Fruit fly (Drosophila melanogaster): ENCODE measurements around the gene rod.
A peak's percentile ranks its signal among the peaks of the same experiment; 100 is the strongest.

Gene rod

DNA sequence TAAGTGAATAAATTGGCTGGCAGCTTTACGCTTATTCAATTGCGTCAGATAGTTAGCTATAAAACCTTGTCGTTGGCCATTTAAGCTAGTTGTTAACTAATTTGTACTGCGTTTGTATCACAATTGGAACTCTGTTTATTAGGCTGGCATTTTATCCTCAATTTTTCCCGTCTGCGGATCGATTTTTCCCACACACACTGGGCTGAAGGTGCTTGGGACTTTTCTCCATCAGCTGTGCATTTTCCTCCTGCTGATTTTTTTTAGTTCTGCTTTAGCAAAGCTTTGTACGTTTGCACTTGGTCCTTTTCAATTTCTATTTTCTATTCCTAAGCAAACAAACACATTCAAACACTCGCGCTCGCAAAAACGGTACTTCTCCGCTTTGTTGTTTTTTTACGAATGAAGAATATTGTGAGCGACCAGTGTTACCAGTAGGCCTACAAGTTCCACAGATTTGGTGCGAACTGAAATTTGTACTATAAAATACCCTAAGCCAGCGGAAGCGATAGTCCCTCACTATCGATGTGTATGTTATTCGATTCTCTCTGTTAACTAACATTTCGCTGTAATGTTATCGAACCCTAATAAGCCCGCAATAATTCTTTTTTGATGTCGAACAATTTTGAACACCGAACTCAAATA lies 28.8 kb downstream of the rod start (continued):
- TF ChIP-seq kah (GFP tag; optimal IDR thresholded peaks at IDR 0.05), result peak; percentile 25
- TF ChIP-seq Atf-2 (GFP tag; optimal IDR thresholded peaks at IDR 0.05), result peak; percentile 10
- TF ChIP-seq D19A (tag; optimal IDR thresholded peaks at IDR 0.05), result peak; percentile 38
- TF ChIP-seq Stat92E (GFP tag; optimal IDR thresholded peaks at IDR 0.05), result peak in 1 of 3 experiments; percentile 48
- peak; percentile 77 for TF ChIP-seq CG7271 (tag; optimal IDR thresholded peaks at IDR 0.05)
- peak; percentile 17 for TF ChIP-seq CG12744 (GFP tag; optimal IDR thresholded peaks at IDR 0.05)
- peak; percentile 18 for TF ChIP-seq ftz-f1 (GFP tag; optimal IDR thresholded peaks at IDR 0.05)
- TF ChIP-seq crc (GFP tag; optimal IDR thresholded peaks at IDR 0.05), result peak; percentile 14
- peak; percentile 50 for TF ChIP-seq CG15269 (tag; optimal IDR thresholded peaks at IDR 0.05)
- TF ChIP-seq CG13296 (GFP tag; optimal IDR thresholded peaks at IDR 0.05), result peak; percentile 40
- peak; percentile 41 for TF ChIP-seq CG13424 (tag; optimal IDR thresholded peaks at IDR 0.05)
- peak; percentile 80 for TF ChIP-seq pfk (GFP tag; optimal IDR thresholded peaks at IDR 0.05)
- TF ChIP-seq tgo (GFP tag; IDR thresholded peaks at IDR 0.05), result no peak
- peak; percentile 79 for TF ChIP-seq HmgZ (tag; optimal IDR thresholded peaks at IDR 0.05)
- no peak for TF ChIP-seq jigr1 (GFP tag; IDR thresholded peaks at IDR 0.05)
- TF ChIP-seq insv (GFP tag; optimal IDR thresholded peaks at IDR 0.05), result peak in 1 of 2 experiments; percentile 60
- no peak for TF ChIP-seq crol (GFP tag; IDR thresholded peaks at IDR 0.05)
- no peak for TF ChIP-seq slbo (GFP tag; IDR thresholded peaks at IDR 0.05)
- no peak for TF ChIP-seq CG8765 (GFP tag; IDR thresholded peaks at IDR 0.05)
- peak; percentile 70 for TF ChIP-seq CG10267 (tag; optimal IDR thresholded peaks at IDR 0.05)
- TF ChIP-seq Hmr (GFP tag; optimal IDR thresholded peaks at IDR 0.05), result peak; percentile 73
- TF ChIP-seq gcm2 (GFP tag; optimal IDR thresholded peaks at IDR 0.05), result no peak
- TF ChIP-seq Abd-B (GFP tag; optimal IDR thresholded peaks at IDR 0.05), result no peak
- peak; percentile 20 for TF ChIP-seq Myb (GFP tag; optimal IDR thresholded peaks at IDR 0.05)
- peak; percentile 20 for TF ChIP-seq CG4617 (GFP tag; optimal IDR thresholded peaks at IDR 0.05; ENCODE audit: borderline replicate concordance)
- peak; percentile 0 for TF ChIP-seq CG12236 (GFP tag; optimal IDR thresholded peaks at IDR 0.05)
- TF ChIP-seq ewg (GFP tag; optimal IDR thresholded peaks at IDR 0.05), result no peak
- TF ChIP-seq Nf-YC (tag; optimal IDR thresholded peaks at IDR 0.05), result peak; percentile 43
- peak; percentile 38 for TF ChIP-seq CG12071 (GFP tag; optimal IDR thresholded peaks at IDR 0.05)
- TF ChIP-seq amos (GFP tag; IDR thresholded peaks at IDR 0.05; ENCODE audit: partially characterized antibody), result no peak
- TF ChIP-seq stwl (tag; optimal IDR thresholded peaks at IDR 0.05), result peak; percentile 72
- peak; percentile 22 for TF ChIP-seq CG7839 (tag; optimal IDR thresholded peaks at IDR 0.05)
- no peak for TF ChIP-seq ham (GFP tag; IDR thresholded peaks at IDR 0.05)
- TF ChIP-seq sens (GFP tag), result peak; percentile 41
- TF ChIP-seq CG2120 (GFP tag; optimal IDR thresholded peaks at IDR 0.05), result peak; percentile 39
- no peak for TF ChIP-seq CG16815 (GFP tag; optimal IDR thresholded peaks at IDR 0.05)
- no peak for TF ChIP-seq CG8388 (GFP tag; optimal IDR thresholded peaks at IDR 0.05)
- peak; percentile 49 for TF ChIP-seq CG12391 (tag; optimal IDR thresholded peaks at IDR 0.05)
- peak; percentile 15 for TF ChIP-seq CG4854 (GFP tag; optimal IDR thresholded peaks at IDR 0.05)
- TF ChIP-seq ci (GFP tag; IDR thresholded peaks at IDR 0.05), result no peak
- peak; percentile 94 for TF ChIP-seq onecut (GFP tag; IDR thresholded peaks at IDR 0.05)
- TF ChIP-seq Mes4 (GFP tag; optimal IDR thresholded peaks at IDR 0.05), result peak; percentile 17
- TF ChIP-seq CG12155 (GFP tag; optimal IDR thresholded peaks at IDR 0.05), result peak; percentile 18
- TF ChIP-seq dm (GFP tag; optimal IDR thresholded peaks at IDR 0.05), result peak; percentile 22
- TF ChIP-seq CG13894 (tag; optimal IDR thresholded peaks at IDR 0.05), result peak; percentile 85
- peak; percentile 47 for TF ChIP-seq CG6765 (GFP tag; optimal IDR thresholded peaks at IDR 0.05)
- TF ChIP-seq lab (GFP tag; optimal IDR thresholded peaks at IDR 0.05), result peak; percentile 67
- TF ChIP-seq chif (GFP tag; optimal IDR thresholded peaks at IDR 0.05), result peak in 1 of 2 experiments; percentile 13
- no peak for TF ChIP-seq peb (GFP tag; IDR thresholded peaks at IDR 0.05)
- TF ChIP-seq Tbp (GFP tag; optimal IDR thresholded peaks at IDR 0.05), result peak; percentile 57

All from whole organism, embryonic.